Fruit fly (Drosophila melanogaster): Measurements from ENCODE around the gene slpr.

Gene slpr

DNA sequence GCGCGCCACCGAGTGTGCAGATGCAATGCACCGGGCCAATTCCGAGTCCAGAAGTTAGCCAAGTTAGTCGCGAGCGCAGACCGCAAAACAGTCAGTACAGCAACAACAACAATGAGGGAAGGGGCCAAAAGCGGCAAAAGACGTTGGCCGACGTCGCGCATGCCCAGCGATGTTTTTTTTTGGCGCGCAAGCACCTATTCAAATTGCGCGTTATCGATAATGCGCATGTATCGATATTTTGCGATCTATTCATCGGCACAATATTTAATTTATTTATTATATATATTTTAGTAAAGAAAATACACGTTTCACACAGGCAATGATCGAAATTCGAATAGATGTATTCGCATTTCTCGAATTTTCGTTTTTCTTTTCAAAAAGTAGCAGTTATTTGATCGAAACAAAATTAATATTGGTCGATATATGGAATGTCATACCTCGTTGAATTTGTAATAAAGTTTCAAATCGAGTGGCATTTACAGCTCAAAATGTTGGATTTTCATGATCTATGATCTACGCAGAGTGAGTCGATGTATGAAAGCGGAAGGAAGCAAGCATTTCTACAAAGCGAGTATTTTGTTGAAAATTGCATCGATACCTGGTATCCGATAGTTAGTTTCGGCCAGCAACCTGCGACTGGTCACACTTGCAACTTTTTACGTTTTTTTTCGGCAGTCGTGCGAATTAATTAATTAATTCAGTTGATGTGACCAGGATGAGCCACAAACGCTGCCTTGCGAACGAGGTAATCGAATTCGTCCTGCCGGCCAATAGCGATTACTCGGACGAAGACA lies 47.6 kb downstream of the slpr start, which contains the start of gene CG2116:
Gene CG2116 (plus strand): TSS at position 609 of the 794 bp plus-strand sequence.
- peak; percentile 47; the same call in 1 of the 3 replicates for TF ChIP-seq CG4496 (GFP tag; IDR thresholded peaks at IDR 0.05)
- no peak for TF ChIP-seq CG17806 (tag; optimal IDR thresholded peaks at IDR 0.05)

DNA sequence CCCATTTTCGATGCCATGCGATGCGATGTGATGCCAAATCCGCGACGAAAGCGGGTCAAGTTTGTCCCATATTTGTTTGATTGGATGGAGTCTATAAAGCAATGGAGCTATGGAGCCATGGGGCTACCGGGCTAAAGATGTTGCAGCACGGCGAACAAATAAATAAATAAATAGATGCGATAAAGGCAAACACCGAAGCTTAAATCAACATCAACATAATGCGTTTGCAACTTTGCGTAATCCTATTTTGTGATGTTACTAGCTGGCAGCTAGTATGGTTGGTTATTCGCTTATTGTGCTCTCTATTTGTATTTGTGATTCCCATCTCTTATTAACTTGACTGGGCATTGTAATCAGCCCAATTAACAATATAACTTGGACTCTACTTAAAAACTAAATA lies 48.9 kb downstream of the slpr start:
- TF ChIP-seq EcR (GFP tag; optimal IDR thresholded peaks at IDR 0.05): no peak
- TF ChIP-seq Pif1B (GFP tag; optimal IDR thresholded peaks at IDR 0.05): no peak
- no peak for TF ChIP-seq CG17806 (tag; optimal IDR thresholded peaks at IDR 0.05)
- TF ChIP-seq rn (GFP tag; IDR thresholded peaks at IDR 0.05): no peak
- TF ChIP-seq Pif1A (GFP tag; optimal IDR thresholded peaks at IDR 0.05): no peak
- no peak for TF ChIP-seq CG8159 (tag; optimal IDR thresholded peaks at IDR 0.05)
- no peak for TF ChIP-seq CG34367 (tag; optimal IDR thresholded peaks at IDR 0.05)
- no peak for TF ChIP-seq CG12605 (GFP tag; IDR thresholded peaks at IDR 0.05)
- TF ChIP-seq CG14655 (GFP tag; optimal IDR thresholded peaks at IDR 0.05): no peak
- TF ChIP-seq CG32121 (GFP tag; IDR thresholded peaks at IDR 0.05): no peak
- no peak for TF ChIP-seq CG9948 (tag; optimal IDR thresholded peaks at IDR 0.05)
- no peak for TF ChIP-seq CG8301 (tag; optimal IDR thresholded peaks at IDR 0.05)
- no peak for TF ChIP-seq Snoo (tag; optimal IDR thresholded peaks at IDR 0.05)
- no peak for TF ChIP-seq CG4496 (GFP tag; IDR thresholded peaks at IDR 0.05)
- no peak for TF ChIP-seq Ets98B (GFP tag; IDR thresholded peaks at IDR 0.05)
- TF ChIP-seq CG13204 (GFP tag; optimal IDR thresholded peaks at IDR 0.05): no peak
- no peak for TF ChIP-seq CG10348 (GFP tag; IDR thresholded peaks at IDR 0.05)
- no peak for TF ChIP-seq fd96Ca (GFP tag; IDR thresholded peaks at IDR 0.05)
- TF ChIP-seq CG15710 (tag; optimal IDR thresholded peaks at IDR 0.05): no peak
- no peak for TF ChIP-seq gl (tag; optimal IDR thresholded peaks at IDR 0.05)

DNA sequence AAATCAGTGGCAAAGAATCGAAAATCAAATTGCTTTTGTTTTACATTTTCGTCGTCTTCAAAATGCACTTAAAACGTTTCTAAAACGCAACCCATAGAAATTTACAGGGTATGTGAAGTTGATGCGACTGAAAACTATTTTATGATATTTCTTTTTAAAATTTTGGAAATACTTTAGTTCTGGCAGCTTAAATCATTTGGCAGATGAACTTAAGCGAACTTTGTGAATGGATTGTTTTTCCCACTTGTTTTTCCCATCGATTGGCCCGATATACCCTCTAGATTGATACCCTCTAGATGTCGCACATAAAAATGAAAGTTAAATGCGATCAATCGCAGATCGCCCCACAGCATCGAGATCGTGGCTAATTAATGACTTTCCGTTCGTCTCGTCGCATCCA lies 50.8 kb downstream of the slpr start:
- TF ChIP-seq EcR (GFP tag; optimal IDR thresholded peaks at IDR 0.05) (no peak), fd96Ca (GFP tag; IDR thresholded peaks at IDR 0.05) (peak; percentile 42; the same call in 1 of the 3 replicates), CG4496 (GFP tag; IDR thresholded peaks at IDR 0.05) (no peak), Ets98B (GFP tag; IDR thresholded peaks at IDR 0.05) (peak; percentile 30), CG8301 (tag; optimal IDR thresholded peaks at IDR 0.05) (peak; percentile 28)

DNA sequence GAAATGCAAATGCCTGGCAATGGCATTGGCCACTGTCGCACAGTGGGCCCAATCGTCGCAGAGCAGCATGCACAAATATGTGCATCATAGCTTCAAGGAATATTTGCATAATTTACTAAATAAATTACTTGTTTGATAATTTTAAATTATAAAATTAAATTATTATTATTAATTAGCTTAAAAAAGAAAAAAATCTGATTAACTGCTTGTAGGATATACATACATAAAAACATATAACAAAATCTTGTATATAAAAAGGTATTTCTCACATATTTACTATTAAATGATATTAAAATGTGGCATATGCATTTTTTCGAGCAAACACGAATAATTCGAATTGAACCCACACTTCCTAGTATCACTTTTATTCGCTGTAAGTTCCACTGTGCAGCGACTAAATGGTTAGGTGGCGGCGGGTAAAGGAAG lies 51.7 kb downstream of the slpr start:
- TF ChIP-seq gl (tag; optimal IDR thresholded peaks at IDR 0.05) (no peak), CG4496 (GFP tag; IDR thresholded peaks at IDR 0.05) (0 out of 3 replicates have a peak, but pooled peaks have one; percentile 37), D1 (tag; optimal IDR thresholded peaks at IDR 0.05) (no peak), CG8159 (tag; optimal IDR thresholded peaks at IDR 0.05) (no peak), fd96Ca (GFP tag; IDR thresholded peaks at IDR 0.05) (no peak), CG9948 (tag; optimal IDR thresholded peaks at IDR 0.05) (no peak), Snoo (tag; optimal IDR thresholded peaks at IDR 0.05) (no peak), CG17806 (tag; optimal IDR thresholded peaks at IDR 0.05) (no peak), CG14655 (GFP tag; optimal IDR thresholded peaks at IDR 0.05) (peak; percentile 45), CG32121 (GFP tag; IDR thresholded peaks at IDR 0.05) (peak; percentile 24; the same call in 1 of the 2 replicates), CG8301 (tag; optimal IDR thresholded peaks at IDR 0.05) (peak; percentile 8), Pif1A (GFP tag; optimal IDR thresholded peaks at IDR 0.05) (no peak), rn (GFP tag; IDR thresholded peaks at IDR 0.05) (0 out of 2 replicates have a peak, but pooled peaks have one; percentile 15), Ets98B (GFP tag; IDR thresholded peaks at IDR 0.05) (0 out of 2 replicates have a peak, but pooled peaks have one; percentile 13), CG15710 (tag; optimal IDR thresholded peaks at IDR 0.05) (no peak)

DNA sequence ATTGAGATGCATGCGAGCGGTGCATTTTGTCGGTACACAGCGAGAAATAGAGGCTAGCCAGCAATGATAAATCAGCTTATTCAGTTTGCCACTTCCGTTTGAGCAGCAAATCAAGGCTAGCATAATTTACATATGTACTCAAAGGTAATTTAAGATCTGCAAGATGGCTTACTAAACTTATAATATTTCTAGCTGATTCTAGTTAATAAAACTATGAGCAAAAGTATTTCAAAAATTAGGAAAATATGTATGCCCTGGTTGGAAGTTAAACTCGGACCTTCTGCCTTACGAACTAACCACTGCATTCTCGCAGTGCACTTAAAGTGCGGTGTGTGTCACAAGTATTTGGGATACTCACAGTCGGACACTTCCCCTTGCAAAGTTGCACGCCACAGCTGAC lies 54.2 kb downstream of the slpr start:
- peak; percentile 66 for TF ChIP-seq CG14655 (GFP tag; optimal IDR thresholded peaks at IDR 0.05)
- peak; percentile 60; the same call in 1 of the 3 replicates for TF ChIP-seq CG4496 (GFP tag; IDR thresholded peaks at IDR 0.05)
- TF ChIP-seq CG17806 (tag; optimal IDR thresholded peaks at IDR 0.05): peak; percentile 33
- TF ChIP-seq CG10348 (GFP tag; IDR thresholded peaks at IDR 0.05): no peak
- peak; percentile 57; the same call in 2 of the 3 replicates for TF ChIP-seq fd96Ca (GFP tag; IDR thresholded peaks at IDR 0.05)
- peak; percentile 62 for TF ChIP-seq CG32121 (GFP tag; IDR thresholded peaks at IDR 0.05)
- TF ChIP-seq CG9948 (tag; optimal IDR thresholded peaks at IDR 0.05): peak; percentile 38
- peak; percentile 50 for TF ChIP-seq CG8159 (tag; optimal IDR thresholded peaks at IDR 0.05)
- TF ChIP-seq Pif1A (GFP tag; optimal IDR thresholded peaks at IDR 0.05): peak; percentile 38
- TF ChIP-seq Pif1B (GFP tag; optimal IDR thresholded peaks at IDR 0.05): peak; percentile 49
- no peak for TF ChIP-seq CG13204 (GFP tag; optimal IDR thresholded peaks at IDR 0.05)
- TF ChIP-seq CG8301 (tag; optimal IDR thresholded peaks at IDR 0.05): peak; percentile 65
- peak; percentile 38 for TF ChIP-seq CG15710 (tag; optimal IDR thresholded peaks at IDR 0.05)
- TF ChIP-seq D1 (tag; optimal IDR thresholded peaks at IDR 0.05): no peak
- no peak for TF ChIP-seq rn (GFP tag; IDR thresholded peaks at IDR 0.05)
- no peak for TF ChIP-seq Snoo (tag; optimal IDR thresholded peaks at IDR 0.05)
- TF ChIP-seq gl (tag; optimal IDR thresholded peaks at IDR 0.05): no peak
- 0 out of 2 replicates have a peak, but pooled peaks have one; percentile 40 for TF ChIP-seq Ets98B (GFP tag; IDR thresholded peaks at IDR 0.05)
- peak; percentile 18 for TF ChIP-seq CG12605 (GFP tag; IDR thresholded peaks at IDR 0.05)
- no peak for TF ChIP-seq EcR (GFP tag; optimal IDR thresholded peaks at IDR 0.05)
- TF ChIP-seq CG34367 (tag; optimal IDR thresholded peaks at IDR 0.05): peak; percentile 21

DNA sequence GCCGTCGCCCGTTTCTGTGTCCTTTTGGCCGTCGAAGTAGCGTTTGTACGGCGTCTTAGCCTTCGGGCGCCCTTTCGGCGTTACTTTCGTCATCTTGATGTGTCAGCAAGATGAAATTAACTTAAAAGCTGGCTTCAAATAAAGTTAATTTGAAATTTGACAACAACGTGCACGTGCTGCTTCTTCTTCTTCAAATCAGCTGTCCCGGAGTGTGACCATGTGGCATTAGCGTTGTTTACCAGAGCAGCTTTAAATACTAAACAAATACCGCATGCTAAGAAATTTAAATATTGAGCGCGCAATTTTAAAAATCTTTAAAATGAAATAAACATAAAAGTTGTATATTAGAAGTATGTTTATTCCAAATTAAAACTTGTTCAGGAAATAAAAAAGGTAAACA lies 56.0 kb downstream of the slpr start, which contains the start of gene CG2260:
Gene CG2260 (minus strand): TSS at position 209 of the 400 bp plus-strand sequence.
- TF ChIP-seq CG34367 (tag; optimal IDR thresholded peaks at IDR 0.05) (no peak), D1 (tag; optimal IDR thresholded peaks at IDR 0.05) (no peak), gl (tag; optimal IDR thresholded peaks at IDR 0.05) (no peak), rn (GFP tag; IDR thresholded peaks at IDR 0.05) (no peak), CG17806 (tag; optimal IDR thresholded peaks at IDR 0.05) (no peak), CG14655 (GFP tag; optimal IDR thresholded peaks at IDR 0.05) (no peak), EcR (GFP tag; optimal IDR thresholded peaks at IDR 0.05) (no peak), Ets98B (GFP tag; IDR thresholded peaks at IDR 0.05) (no peak), CG8301 (tag; optimal IDR thresholded peaks at IDR 0.05) (no peak), CG8159 (tag; optimal IDR thresholded peaks at IDR 0.05) (no peak), CG9948 (tag; optimal IDR thresholded peaks at IDR 0.05) (no peak), CG13204 (GFP tag; optimal IDR thresholded peaks at IDR 0.05) (no peak), CG32121 (GFP tag; IDR thresholded peaks at IDR 0.05) (no peak), CG10348 (GFP tag; IDR thresholded peaks at IDR 0.05) (no peak)
